Worm (Caenorhabditis elegans): ENCODE measurements around the gene his-37.

his-37 gene

ce11 chrV:9546860-9547269 is at the start of gene his-37:
Gene his-37, plus strand, starts transcription at chrV:9547105.
- TF ChIP-seq flt-1 (GFP tag; IDR thresholded peaks at IDR 0.05): peak; percentile 81
- no peak for TF ChIP-seq ref-1 (GFP tag; conservative IDR thresholded peaks at IDR 0.05)
- TF ChIP-seq klf-2 (GFP tag; conservative IDR thresholded peaks at IDR 0.05): no peak
- TF ChIP-seq cog-1 (tag; optimal IDR thresholded peaks at IDR 0.05): peak; percentile 93
- no peak; the same call in 1 of the 2 replicates for TF ChIP-seq ztf-29 (GFP tag; IDR thresholded peaks at IDR 0.05)
- peak; percentile 83 for TF ChIP-seq ztf-23 (GFP tag; IDR thresholded peaks at IDR 0.05)
- TF ChIP-seq tab-1 (GFP tag; IDR thresholded peaks at IDR 0.05): peak; percentile 50; the same call in 1 of the 2 replicates
- TF ChIP-seq T22C8.4 (GFP tag; IDR thresholded peaks at IDR 0.05): no peak
- no peak for TF ChIP-seq med-1 (GFP tag; optimal IDR thresholded peaks at IDR 0.05; ENCODE audit: insufficient read depth)

ce11 chrV:9499295-9499694 is 47.6 kb upstream of the his-37 start:
- no peak for TF ChIP-seq ztf-23 (GFP tag; IDR thresholded peaks at IDR 0.05)
- no peak for TF ChIP-seq flt-1 (GFP tag; IDR thresholded peaks at IDR 0.05)
- TF ChIP-seq cog-1 (tag; optimal IDR thresholded peaks at IDR 0.05): no peak
- no peak for TF ChIP-seq tab-1 (GFP tag; IDR thresholded peaks at IDR 0.05)
- no peak for TF ChIP-seq med-1 (GFP tag; optimal IDR thresholded peaks at IDR 0.05; ENCODE audit: insufficient read depth)
- no peak for TF ChIP-seq ref-1 (GFP tag; conservative IDR thresholded peaks at IDR 0.05)
- no peak for TF ChIP-seq klf-2 (GFP tag; conservative IDR thresholded peaks at IDR 0.05)
- TF ChIP-seq ztf-29 (GFP tag; IDR thresholded peaks at IDR 0.05): no peak
- no peak for TF ChIP-seq T22C8.4 (GFP tag; IDR thresholded peaks at IDR 0.05)

ce11 chrV:9500826-9501451 is 46.0 kb upstream of the his-37 start, which contains the start of gene swt-5:
Gene swt-5, plus strand, starts transcription at chrV:9501401.
- TF ChIP-seq ztf-29 (GFP tag; IDR thresholded peaks at IDR 0.05) (no peak), klf-2 (GFP tag; conservative IDR thresholded peaks at IDR 0.05) (no peak), tab-1 (GFP tag; IDR thresholded peaks at IDR 0.05) (no peak), T22C8.4 (GFP tag; IDR thresholded peaks at IDR 0.05) (no peak), ref-1 (GFP tag; conservative IDR thresholded peaks at IDR 0.05) (no peak), ztf-23 (GFP tag; IDR thresholded peaks at IDR 0.05) (no peak), cog-1 (tag; optimal IDR thresholded peaks at IDR 0.05) (no peak), flt-1 (GFP tag; IDR thresholded peaks at IDR 0.05) (no peak), med-1 (GFP tag; optimal IDR thresholded peaks at IDR 0.05; ENCODE audit: insufficient read depth) (no peak)

DNA sequence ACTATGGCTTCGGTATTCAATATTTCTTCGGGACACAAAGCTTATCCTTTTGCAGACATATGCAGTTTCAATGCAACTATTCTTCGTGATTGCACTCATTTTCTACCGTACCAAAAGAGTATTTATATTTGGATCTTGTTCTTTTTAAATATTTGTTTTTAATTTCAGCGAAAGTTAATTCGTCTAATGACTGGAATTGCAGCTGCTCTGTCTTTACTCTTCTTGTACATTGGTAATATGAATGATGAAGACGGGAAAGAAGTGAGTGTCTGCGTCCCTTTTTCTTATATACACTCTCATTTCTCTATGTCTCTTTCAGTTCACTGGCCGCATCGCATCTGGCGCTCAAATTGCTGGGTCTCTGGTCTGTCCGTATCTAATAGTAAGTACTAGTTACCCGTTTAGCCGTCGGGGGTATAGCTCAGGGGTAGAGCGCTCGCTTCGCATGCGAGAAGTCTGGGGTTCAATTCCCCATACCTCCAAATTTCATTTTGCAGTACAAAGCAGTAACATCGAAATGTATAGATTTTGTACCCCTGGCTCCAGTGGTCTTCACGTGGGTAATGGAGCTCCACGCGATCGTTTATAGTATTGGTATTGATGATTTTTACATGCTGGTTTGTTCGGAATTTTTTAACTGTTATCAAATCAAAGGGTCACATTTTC is 43.6 kb upstream of the his-37 start:
- TF ChIP-seq flt-1 (GFP tag; IDR thresholded peaks at IDR 0.05): peak; percentile 97
- peak; percentile 79; the same call in 1 of the 2 replicates for TF ChIP-seq ztf-29 (GFP tag; IDR thresholded peaks at IDR 0.05)
- peak; percentile 78 for TF ChIP-seq cog-1 (tag; optimal IDR thresholded peaks at IDR 0.05)
- peak; percentile 41 for TF ChIP-seq med-1 (GFP tag; optimal IDR thresholded peaks at IDR 0.05; ENCODE audit: insufficient read depth)
- peak; percentile 95 for TF ChIP-seq T22C8.4 (GFP tag; IDR thresholded peaks at IDR 0.05)
- peak; percentile 95 for TF ChIP-seq ztf-23 (GFP tag; IDR thresholded peaks at IDR 0.05)
- TF ChIP-seq tab-1 (GFP tag; IDR thresholded peaks at IDR 0.05): peak; percentile 94
- TF ChIP-seq klf-2 (GFP tag; conservative IDR thresholded peaks at IDR 0.05): peak; percentile 83
- TF ChIP-seq ref-1 (GFP tag; conservative IDR thresholded peaks at IDR 0.05): peak; percentile 84

DNA sequence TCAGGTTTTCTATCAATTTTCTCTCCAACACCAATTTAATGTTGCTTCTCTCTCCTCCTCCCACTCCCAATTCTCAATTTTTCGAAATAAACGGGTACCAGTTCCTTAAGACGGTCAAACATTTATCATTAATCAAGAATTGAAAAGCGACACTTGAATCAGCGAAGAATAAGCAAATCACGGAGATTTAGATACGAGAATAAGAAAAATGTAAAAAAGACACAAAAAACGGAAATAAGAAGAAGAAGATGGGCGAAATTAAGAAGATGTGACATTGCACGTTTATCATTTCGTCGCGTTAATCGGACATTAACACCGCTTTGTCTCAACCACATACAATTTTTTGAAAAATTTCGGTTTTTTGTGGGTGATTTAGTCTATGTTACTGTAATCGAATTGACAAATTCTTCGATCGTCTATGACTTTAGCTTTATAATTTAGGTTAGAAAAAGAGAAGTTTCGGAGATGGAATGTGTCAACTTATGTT is 42.4 kb upstream of the his-37 start, which contains the start of gene haao-1:
TSS of gene haao-1 (plus strand) at position 437 of the 487 bp plus-strand sequence.
- TF ChIP-seq ztf-23 (GFP tag; IDR thresholded peaks at IDR 0.05) (no peak), ref-1 (GFP tag; conservative IDR thresholded peaks at IDR 0.05) (no peak), tab-1 (GFP tag; IDR thresholded peaks at IDR 0.05) (no peak), flt-1 (GFP tag; IDR thresholded peaks at IDR 0.05) (no peak), ztf-29 (GFP tag; IDR thresholded peaks at IDR 0.05) (no peak), klf-2 (GFP tag; conservative IDR thresholded peaks at IDR 0.05) (no peak), T22C8.4 (GFP tag; IDR thresholded peaks at IDR 0.05) (no peak), cog-1 (tag; optimal IDR thresholded peaks at IDR 0.05) (no peak), med-1 (GFP tag; optimal IDR thresholded peaks at IDR 0.05; ENCODE audit: insufficient read depth) (no peak)

ce11 chrV:9506931-9507330 is 40.0 kb upstream of the his-37 start:
- TF ChIP-seq ztf-23 (GFP tag; IDR thresholded peaks at IDR 0.05): no peak
- no peak for TF ChIP-seq cog-1 (tag; optimal IDR thresholded peaks at IDR 0.05)
- TF ChIP-seq tab-1 (GFP tag; IDR thresholded peaks at IDR 0.05): no peak
- TF ChIP-seq T22C8.4 (GFP tag; IDR thresholded peaks at IDR 0.05): no peak
- no peak for TF ChIP-seq klf-2 (GFP tag; conservative IDR thresholded peaks at IDR 0.05)
- no peak for TF ChIP-seq ref-1 (GFP tag; conservative IDR thresholded peaks at IDR 0.05)
- TF ChIP-seq ztf-29 (GFP tag; IDR thresholded peaks at IDR 0.05): no peak
- no peak for TF ChIP-seq med-1 (GFP tag; optimal IDR thresholded peaks at IDR 0.05; ENCODE audit: insufficient read depth)

- TF ChIP-seq flt-1 (GFP tag; IDR thresholded peaks at IDR 0.05) (no peak), med-1 (GFP tag; optimal IDR thresholded peaks at IDR 0.05; ENCODE audit: insufficient read depth) (no peak)
Observed at ce11 chrV:9507742-9508141, 39.2 kb upstream of the his-37 start, which contains the start of gene acs-14. Gene acs-14, plus strand, starts transcription at chrV:9508132.

DNA sequence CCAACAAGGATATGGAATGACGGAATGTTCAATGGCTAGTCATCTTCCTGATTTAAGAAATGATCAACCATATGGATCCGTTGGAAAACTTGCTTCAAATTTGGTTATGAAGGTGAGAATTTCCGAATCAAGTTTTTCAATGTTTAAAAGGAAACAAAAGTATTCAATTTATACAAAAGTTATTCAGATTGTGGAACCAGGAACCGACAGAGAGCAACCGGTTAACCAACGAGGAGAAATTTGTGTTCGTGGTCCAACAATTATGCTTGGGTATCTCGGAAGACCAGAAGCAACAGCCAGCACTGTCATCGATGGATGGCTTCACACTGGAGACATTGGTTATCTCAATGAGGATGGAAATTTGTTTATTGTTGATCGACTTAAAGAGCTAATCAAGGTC is 37.3 kb upstream of the his-37 start:
- TF ChIP-seq ref-1 (GFP tag; conservative IDR thresholded peaks at IDR 0.05): no peak
- TF ChIP-seq cog-1 (tag; optimal IDR thresholded peaks at IDR 0.05): no peak
- no peak for TF ChIP-seq flt-1 (GFP tag; IDR thresholded peaks at IDR 0.05)
- TF ChIP-seq ztf-29 (GFP tag; IDR thresholded peaks at IDR 0.05): no peak

DNA sequence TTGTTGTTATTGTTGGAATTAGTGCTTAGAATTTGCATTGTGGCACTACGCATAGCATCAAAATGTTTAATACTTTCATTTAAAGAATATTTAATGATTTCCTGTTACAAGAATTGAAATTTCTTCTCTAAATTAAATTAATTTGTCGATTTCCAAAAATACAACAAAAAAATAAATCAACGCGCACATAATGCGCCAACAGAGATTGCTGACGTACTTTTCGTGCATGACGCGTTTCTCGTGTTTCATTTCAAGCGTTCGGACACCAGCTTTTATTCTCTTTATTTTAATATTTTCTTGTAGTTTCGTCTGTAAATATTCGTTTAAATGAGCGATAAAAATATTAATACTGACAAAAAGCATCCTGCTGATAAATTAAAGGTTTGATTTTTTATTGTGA is 33.3 kb upstream of the his-37 start, which contains the start of gene eif-2Bdelta:
TSS of gene eif-2Bdelta (plus strand) at position 235 of the 400 bp plus-strand sequence.
- TF ChIP-seq T22C8.4 (GFP tag; IDR thresholded peaks at IDR 0.05): no peak

ce11 chrV:9516280-9516679 is 30.6 kb upstream of the his-37 start:
- no peak for TF ChIP-seq tab-1 (GFP tag; IDR thresholded peaks at IDR 0.05)
- TF ChIP-seq ztf-29 (GFP tag; IDR thresholded peaks at IDR 0.05): no peak
- no peak for TF ChIP-seq cog-1 (tag; optimal IDR thresholded peaks at IDR 0.05)
- no peak for TF ChIP-seq T22C8.4 (GFP tag; IDR thresholded peaks at IDR 0.05)
- TF ChIP-seq med-1 (GFP tag; optimal IDR thresholded peaks at IDR 0.05; ENCODE audit: insufficient read depth): no peak
- TF ChIP-seq ztf-23 (GFP tag; IDR thresholded peaks at IDR 0.05): no peak
- TF ChIP-seq flt-1 (GFP tag; IDR thresholded peaks at IDR 0.05): no peak
- no peak for TF ChIP-seq klf-2 (GFP tag; conservative IDR thresholded peaks at IDR 0.05)
- TF ChIP-seq ref-1 (GFP tag; conservative IDR thresholded peaks at IDR 0.05): no peak

Data from whole organism, midembryonic.